Fruit fly (Drosophila melanogaster): Measurements from ENCODE around the gene Cralbp.

Gene Cralbp

DNA sequence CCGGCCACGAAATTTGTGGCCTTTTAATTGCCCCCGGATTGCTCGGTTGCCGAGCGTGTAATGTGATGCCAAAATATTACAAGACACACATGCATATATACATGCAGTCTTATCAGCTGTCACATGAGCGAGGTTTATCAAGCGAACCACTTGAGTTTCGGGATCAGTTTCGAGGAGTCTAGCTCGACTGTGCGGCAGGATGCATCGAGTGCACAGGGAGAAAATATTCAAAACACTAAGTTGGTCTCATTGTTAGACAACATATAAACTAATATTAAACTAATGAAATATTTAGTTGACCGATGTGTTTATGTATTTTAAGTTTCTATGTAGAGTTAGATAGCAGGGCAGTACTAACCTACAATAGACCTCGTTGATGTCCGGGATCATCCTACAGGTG lies 30.7 kb upstream of the Cralbp start:
- TF ChIP-seq CG8478 (optimal IDR thresholded peaks at IDR 0.05) (no peak), CTCF (optimal IDR thresholded peaks at IDR 0.05) (no peak)

DNA sequence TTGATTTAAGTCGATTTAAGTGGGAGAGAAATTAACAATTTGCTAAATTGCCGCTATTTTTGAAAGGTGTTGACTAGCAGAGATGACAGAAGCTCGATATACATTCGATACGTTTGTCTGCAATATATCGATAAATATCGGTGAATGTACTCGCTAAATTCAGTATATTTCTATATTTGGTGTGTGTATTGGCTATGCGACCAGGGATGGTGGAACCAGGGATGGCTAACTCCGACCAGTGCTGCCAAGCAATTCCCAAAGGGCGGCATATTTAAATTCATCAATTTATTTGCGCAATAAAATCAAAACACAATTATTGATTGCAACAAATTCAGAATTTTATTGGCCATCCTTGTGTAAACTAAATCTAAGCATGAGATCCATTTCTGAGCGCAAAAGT lies 26.5 kb upstream of the Cralbp start, which contains the start of gene mad2:
Gene mad2, minus strand, starts transcription at position 78 of the 400 bp plus-strand sequence.
- TF ChIP-seq CG8478 (optimal IDR thresholded peaks at IDR 0.05) (no peak), CTCF (optimal IDR thresholded peaks at IDR 0.05) (peak; percentile 42 to 64)

DNA sequence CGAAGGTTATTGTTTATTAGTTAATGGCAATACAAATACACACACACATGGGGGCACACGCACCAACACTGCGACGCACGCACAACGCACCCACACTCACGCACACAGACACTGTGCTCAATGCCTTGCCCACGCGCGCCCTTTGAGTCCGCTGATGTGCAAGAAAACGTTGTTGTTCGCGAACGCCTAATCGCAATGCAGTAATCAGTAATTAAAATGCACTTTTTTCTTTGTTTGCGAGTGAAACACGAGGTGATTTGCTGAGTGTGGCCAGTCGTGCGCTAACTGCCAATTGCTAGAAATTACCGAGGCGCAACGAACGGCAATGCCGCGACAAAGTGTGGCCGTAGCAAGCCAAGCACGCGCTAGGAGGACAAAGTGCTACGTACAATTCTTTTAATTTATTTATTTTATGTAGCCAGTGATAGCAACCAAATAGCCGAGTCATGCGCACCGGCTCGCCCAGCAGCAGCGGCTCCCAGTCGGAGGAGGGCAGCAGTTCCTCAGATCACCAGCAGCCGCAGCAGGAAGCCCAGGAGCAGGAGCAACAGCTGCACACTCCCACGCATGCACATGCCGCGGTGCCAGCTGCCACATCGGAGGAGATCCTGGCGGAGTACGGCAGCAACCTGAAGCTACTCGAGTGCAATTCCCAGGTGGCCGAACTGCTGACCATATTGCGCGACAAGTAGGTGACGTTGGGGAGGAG lies 24.3 kb upstream of the Cralbp start, which contains the start of the genes S6k and kri:
Gene S6k, minus strand, starts transcription at position 299 of the 709 bp plus-strand sequence.
Gene kri, plus strand, starts transcription at position 341 of the 709 bp plus-strand sequence.
- TF ChIP-seq CG8478 (optimal IDR thresholded peaks at IDR 0.05) (no peak), CTCF (optimal IDR thresholded peaks at IDR 0.05) (peak; percentile 0 to 18)

DNA sequence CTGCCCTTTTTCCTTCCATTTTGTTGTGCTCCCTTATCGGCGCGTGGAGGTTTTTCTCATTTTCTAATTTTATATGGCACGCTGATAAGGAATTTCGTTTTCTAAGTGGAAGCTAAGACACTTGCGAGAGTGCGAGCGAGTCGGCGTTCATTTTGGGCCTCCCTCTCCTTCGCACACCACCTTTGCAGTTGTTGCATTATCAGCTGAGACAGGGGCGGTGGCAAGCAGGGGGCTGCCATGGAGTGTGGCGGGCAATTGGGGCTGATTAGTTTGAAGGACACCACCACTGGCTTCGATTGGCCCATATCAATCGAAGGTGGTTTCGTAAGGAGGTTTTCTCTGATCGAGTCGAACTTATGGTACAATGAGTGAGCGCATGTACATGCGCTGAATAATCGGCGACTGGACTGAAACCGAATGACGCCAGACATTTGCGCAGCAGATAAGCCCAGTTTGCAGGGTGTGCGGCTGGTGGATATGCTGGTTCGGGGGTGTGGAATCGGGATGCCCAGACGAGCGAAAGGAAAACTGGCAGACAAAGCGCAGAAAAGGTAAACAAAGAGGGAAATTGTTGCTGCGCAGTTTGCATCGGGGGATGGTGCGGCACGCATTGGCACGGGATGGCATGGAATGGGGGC lies 23.2 kb upstream of the Cralbp start:
- no peak for TF ChIP-seq CG8478 (optimal IDR thresholded peaks at IDR 0.05)

DNA sequence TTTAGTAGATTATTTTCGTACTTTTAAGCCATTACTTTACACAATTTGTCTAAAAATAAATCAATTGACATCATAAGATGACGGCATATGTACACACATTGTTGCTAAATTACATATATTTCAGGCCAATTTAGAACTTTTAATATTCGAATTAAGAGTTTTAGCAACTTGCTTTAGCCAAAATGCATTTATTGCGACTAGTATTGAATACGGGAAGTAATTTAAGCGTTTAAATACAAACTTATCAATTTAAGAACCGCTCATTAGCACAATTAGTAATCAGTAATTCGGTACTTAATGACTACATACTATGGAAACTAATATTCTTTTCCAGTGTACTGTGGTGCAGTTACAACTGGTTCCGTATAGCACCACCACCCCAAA lies 22.7 kb upstream of the Cralbp start:
- TF ChIP-seq CG8478 (optimal IDR thresholded peaks at IDR 0.05) (no peak), CTCF (optimal IDR thresholded peaks at IDR 0.05) (no peak)

DNA sequence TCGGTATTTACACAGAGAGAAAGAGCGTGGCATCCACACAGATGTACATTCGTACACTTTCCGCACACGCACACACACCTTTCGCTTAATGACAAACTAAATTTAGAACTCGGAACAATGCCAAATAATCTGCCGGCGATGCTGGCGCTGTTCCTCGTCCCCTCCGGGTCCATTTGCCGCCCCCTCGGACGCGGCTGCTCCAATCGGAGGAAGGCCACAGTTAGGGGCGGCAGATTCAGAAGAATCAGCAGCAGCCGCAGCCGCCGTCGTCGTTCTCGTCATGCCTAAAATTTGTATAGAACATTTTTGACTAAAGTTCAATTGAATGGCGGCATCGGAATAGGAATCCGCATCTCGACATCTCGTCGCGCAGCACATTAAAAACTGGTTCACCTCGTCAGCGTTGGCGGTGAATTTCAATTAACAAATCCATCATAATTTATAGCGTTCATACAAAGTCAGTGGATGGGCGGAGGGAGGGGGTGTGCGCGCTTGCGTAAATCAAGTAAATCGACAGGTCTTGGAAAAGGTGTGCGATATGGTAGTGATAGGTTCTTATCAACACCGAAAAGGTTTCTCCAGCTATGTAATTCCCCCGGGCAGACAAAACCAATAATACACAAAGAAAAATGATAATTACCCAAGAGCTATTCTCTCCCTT lies 22.2 kb upstream of the Cralbp start:
- TF ChIP-seq CTCF (optimal IDR thresholded peaks at IDR 0.05), result no peak
- no peak for TF ChIP-seq CG8478 (optimal IDR thresholded peaks at IDR 0.05)

DNA sequence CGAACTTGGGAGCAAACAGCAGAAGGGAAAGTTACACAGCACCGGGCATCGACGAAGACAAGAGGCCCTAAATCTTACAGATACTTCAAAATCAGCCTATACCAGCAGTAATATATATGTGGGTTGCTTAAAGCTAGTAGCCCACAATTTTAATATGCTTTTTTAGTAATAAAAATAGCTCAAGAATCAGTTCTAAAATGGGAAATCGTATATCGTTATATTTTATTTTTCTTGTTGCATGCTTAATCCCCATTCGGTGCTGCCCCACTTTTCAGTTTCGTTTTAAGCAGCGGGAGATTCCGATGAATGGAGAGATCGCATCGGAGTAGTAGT lies 21.5 kb upstream of the Cralbp start:
- TF ChIP-seq CG8478 (optimal IDR thresholded peaks at IDR 0.05) (no peak), CTCF (optimal IDR thresholded peaks at IDR 0.05) (no peak)

DNA sequence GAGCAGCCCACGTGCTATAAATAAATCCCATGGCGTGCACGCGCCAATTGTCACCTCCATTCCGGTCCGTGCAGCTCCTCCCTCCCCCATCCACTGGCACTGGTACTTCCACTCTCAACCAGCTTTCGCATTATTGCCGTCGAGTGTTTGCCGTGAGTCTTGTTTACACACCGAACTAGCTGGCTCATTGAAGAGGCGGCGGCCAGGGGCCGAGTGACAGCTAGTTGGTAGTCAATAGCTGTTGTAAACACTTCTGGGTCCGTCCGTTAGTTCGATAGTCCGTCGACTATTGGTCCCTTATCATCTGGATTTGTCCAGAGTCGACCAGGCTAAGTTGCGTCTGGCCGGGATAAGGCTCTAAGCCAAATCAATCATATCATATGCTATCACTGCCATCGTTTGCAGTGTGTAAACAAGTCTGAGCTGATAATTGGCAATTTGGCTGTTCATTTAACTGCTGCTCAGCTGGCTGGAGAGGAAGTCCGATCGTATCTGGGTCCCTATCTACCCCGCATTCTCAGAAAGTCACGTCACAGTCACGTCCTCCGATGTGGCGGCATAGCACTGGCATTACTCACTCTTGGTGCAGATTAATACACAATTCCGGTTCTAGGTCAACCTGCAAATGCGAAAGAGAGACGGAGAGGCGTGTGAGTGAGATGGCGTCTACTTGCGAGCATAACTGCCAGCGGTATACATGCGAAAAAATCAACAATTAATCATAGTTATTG lies 21.0 kb upstream of the Cralbp start:
- TF ChIP-seq CTCF (optimal IDR thresholded peaks at IDR 0.05), result no peak

DNA sequence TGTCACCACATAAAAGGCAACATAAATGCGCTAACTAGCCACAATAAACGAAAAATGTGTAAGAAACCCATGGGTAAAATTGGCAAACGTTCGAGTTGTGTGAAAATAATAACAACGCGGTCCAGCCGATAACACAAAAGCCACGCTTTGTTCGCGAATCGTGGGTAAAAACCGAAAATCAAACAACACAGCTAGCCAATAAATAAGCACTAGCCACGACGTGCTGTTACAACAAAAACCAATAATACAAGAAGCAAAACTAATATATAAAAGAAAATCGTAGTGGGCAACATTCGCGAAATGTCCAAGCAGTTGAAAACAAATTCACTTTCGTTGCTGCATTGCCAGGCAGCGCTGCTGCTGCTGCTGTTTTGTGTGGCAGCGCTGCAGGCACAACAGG lies 16.2 kb upstream of the Cralbp start, which contains the start of gene CG42272:
Gene CG42272, plus strand, starts transcription at position 301 of the 400 bp plus-strand sequence.
- TF ChIP-seq CG8478 (optimal IDR thresholded peaks at IDR 0.05), result no peak
- no peak for TF ChIP-seq CTCF (optimal IDR thresholded peaks at IDR 0.05)

DNA sequence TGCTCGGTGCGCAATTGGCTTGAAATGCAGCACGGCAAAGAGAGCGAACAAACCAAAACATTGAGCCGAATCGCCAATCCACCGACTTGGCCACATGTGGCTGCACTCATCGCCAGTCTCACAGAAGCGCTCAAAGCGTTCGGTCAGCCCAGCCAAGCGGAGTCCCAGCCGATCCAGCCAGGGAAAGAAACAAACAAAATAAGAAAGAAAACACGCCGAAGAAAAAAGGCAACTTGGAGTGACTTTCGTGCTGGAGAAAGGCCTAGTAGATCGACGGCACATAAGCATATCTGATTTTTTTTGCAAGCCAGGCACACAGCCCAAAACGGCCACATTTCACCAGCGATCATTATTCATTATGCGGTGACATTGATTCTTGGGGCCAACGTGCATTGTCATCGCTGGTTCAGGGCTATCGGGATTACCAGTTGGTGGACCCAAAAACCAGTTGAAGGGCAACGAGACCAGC lies 15.6 kb upstream of the Cralbp start:
- TF ChIP-seq CTCF (optimal IDR thresholded peaks at IDR 0.05) (no peak), CG8478 (optimal IDR thresholded peaks at IDR 0.05) (no peak)

DNA sequence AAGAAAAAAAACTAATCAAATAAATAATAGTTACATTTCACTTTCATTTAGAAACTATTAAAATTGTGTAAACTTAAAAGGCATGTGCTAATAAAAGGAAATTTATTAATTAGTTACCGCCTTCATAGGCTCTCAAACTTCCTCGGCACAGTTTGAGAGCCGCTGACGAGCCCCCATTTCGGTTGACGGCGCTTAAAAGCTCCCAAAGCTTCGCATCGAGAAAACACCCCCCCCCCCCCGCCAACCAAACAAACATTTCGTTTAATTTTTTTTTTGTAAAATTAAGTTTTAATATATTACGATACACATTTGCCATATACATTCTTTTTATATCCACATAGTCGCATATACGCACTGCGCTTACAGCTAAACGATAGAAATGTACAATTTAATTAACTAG lies 10.8 kb upstream of the Cralbp start:
- no peak for TF ChIP-seq CTCF (optimal IDR thresholded peaks at IDR 0.05)
- no peak for TF ChIP-seq CG8478 (optimal IDR thresholded peaks at IDR 0.05)

DNA sequence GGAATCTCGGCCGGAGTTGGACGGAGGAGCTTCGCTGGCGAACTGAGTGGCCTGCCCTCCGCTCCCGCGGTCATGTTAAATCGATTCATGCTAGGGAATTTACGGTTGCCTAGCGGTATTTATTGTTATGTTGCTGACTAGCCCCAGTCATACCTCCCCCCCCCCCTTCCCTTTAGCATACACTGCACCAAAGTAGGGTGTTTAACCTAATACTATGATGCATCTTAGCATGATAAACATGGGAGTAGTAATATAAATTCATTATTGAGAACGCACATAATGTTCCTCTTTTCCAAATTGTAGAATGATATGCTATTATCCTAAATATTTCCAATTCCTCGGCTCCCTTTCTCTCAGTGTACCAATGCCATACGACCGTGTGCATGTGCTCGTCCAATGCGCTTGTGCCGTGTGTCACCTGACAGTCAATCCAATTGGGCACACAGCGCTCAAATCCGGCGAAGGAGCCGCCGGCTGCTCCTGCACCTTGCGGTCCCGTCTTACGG lies 10.0 kb upstream of the Cralbp start, which contains the start of gene Tektin-C:
Gene Tektin-C, minus strand, starts transcription at position 51 of the 506 bp plus-strand sequence.
- TF ChIP-seq CTCF (optimal IDR thresholded peaks at IDR 0.05) (no peak), CG8478 (optimal IDR thresholded peaks at IDR 0.05) (no peak)

DNA sequence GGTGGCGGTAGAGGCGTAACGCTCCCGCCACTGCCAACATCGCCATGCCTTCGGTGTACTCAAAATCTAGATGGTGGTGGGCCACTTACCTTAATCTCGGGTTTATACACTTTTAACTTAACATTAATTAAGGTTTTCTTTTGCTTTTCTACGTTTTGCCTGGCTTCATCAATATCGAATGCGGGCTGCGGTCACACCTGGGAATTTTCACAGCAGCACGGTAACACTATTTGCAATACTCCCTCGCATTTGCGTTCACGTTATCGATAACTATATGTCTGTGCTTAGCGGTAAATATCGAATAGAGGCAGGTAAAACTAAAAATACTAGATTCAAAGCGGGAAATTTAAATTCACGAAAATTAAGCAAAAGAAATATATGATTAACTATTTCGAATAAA lies 7.4 kb upstream of the Cralbp start, which contains the start of gene Bre1:
Gene Bre1, minus strand, starts transcription at position 226 of the 400 bp plus-strand sequence.
- TF ChIP-seq CTCF (optimal IDR thresholded peaks at IDR 0.05) (peak in 1 of 2 experiments; percentile 16), CG8478 (optimal IDR thresholded peaks at IDR 0.05) (no peak)

DNA sequence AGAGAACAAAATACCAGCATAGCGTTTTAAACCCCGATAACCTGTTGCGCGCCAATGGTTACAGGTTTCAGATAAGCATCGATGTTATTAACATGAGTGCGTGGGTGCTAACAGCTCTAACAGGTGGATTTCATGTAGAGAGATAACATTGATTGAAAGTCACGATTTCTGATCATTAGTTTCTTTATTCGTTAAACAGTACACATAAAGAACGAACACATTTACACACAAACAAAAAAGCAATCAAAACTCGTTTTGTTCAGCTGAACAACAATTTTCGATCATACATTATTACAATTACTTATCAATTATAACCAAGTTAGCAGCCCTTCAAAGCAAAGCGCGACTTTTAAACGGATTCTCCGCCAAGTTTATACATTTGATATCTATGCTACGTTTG lies 3.1 kb upstream of the Cralbp start:
- no peak for TF ChIP-seq CG8478 (optimal IDR thresholded peaks at IDR 0.05)
- no peak for TF ChIP-seq CTCF (optimal IDR thresholded peaks at IDR 0.05)

DNA sequence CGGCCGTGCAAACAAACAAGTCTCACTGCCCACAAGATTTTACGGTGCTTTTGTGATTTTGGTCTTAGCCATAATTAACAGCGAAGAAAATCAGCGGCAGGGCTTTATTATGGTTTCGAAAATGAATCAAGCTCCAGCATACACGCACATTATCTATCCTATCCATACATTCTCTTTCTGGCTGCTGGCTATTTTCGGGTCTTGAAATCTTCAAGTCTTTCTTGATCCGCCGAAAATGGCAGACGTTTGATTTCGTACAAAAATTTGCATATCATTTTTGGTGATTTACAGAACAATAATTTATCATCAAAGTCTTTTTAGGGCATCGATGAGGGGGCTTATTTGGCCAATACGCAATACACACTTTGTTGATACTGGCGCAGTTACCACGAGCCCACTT lies 2.3 kb upstream of the Cralbp start:
- TF ChIP-seq CTCF (optimal IDR thresholded peaks at IDR 0.05), result no peak
- no peak for TF ChIP-seq CG8478 (optimal IDR thresholded peaks at IDR 0.05)

Measured in S2 (cell line).